Worm (Caenorhabditis elegans): ENCODE data around the gene ZK180.6.

Gene ZK180.6

ce11 chrIV:4538672-4539071 is 13.8 kb upstream of the ZK180.6 start:
- TF ChIP-seq F57A8.1 (GFP tag; optimal IDR thresholded peaks at IDR 0.05) (no peak), atf-7 (tag; optimal IDR thresholded peaks at IDR 0.05) (no peak), zfh-2 (GFP tag; conservative IDR thresholded peaks at IDR 0.05) (0 out of 2 replicates have a peak, but pooled peaks have one; percentile 27), akir-1 (GFP tag; optimal IDR thresholded peaks at IDR 0.05) (no peak), F10E7.11 (tag; optimal IDR thresholded peaks at IDR 0.05) (no peak), rcor-1 (GFP tag; IDR thresholded peaks at IDR 0.05) (0 out of 2 replicates have a peak, but pooled peaks have one; percentile 36), fkh-3 (tag; optimal IDR thresholded peaks at IDR 0.05) (no peak), nfya-1 (tag; optimal IDR thresholded peaks at IDR 0.05; ENCODE audit: borderline replicate concordance, insufficient read depth) (no peak), lir-1 (GFP tag; conservative IDR thresholded peaks at IDR 0.05) (no peak), aptf-3 (GFP tag; IDR thresholded peaks at IDR 0.05) (no peak), hmg-1.2 (GFP tag; IDR thresholded peaks at IDR 0.05) (peak; percentile 88), B0261.1 (tag; optimal IDR thresholded peaks at IDR 0.05) (peak; percentile 51), egrh-3 (GFP tag; IDR thresholded peaks at IDR 0.05) (no peak), D2030.7 (GFP tag; IDR thresholded peaks at IDR 0.05) (peak; percentile 50; the same call in 1 of the 2 replicates), snpc-4 (GFP tag; optimal IDR thresholded peaks at IDR 0.05) (peak; percentile 88), snpc-4 (tag; optimal IDR thresholded peaks at IDR 0.05) (peak; percentile 88 to 96 (median 92)), snpc-3.4 (tag; optimal IDR thresholded peaks at IDR 0.05) (peak; percentile 64), F52B5.7 (tag; optimal IDR thresholded peaks at IDR 0.05) (peak; percentile 22), ceh-58 (GFP tag; IDR thresholded peaks at IDR 0.05) (no peak), mcd-1 (GFP tag; IDR thresholded peaks at IDR 0.05) (peak; percentile 36; the same call in 1 of the 2 replicates), ztf-28 (GFP tag; IDR thresholded peaks at IDR 0.05) (0 out of 2 replicates have a peak, but pooled peaks have one; percentile 41), gei-17 (GFP tag; optimal IDR thresholded peaks at IDR 0.05) (no peak), zim-3 (tag; optimal IDR thresholded peaks at IDR 0.05) (no peak), dpff-1 (tag; optimal IDR thresholded peaks at IDR 0.05) (no peak), unc-130 (GFP tag; optimal IDR thresholded peaks at IDR 0.05) (no peak), madf-6 (GFP tag; IDR thresholded peaks at IDR 0.05) (peak; percentile 48), tbp1 (GFP tag; optimal IDR thresholded peaks at IDR 0.05) (peak; percentile 82), ztf-18 (tag; optimal IDR thresholded peaks at IDR 0.05) (peak; percentile 58), Y79H2A.3 (GFP tag; conservative IDR thresholded peaks at IDR 0.05) (no peak), tlf-1 (GFP tag; optimal IDR thresholded peaks at IDR 0.05) (no peak), dpl-1 (GFP tag; optimal IDR thresholded peaks at IDR 0.05) (no peak), ztf-6 (GFP tag; IDR thresholded peaks at IDR 0.05) (no peak), hsf-1 (GFP tag; IDR thresholded peaks at IDR 0.05) (no peak), mel-28 (tag; optimal IDR thresholded peaks at IDR 0.05; ENCODE audit: borderline replicate concordance) (no peak), ama-1 (optimal IDR thresholded peaks at IDR 0.05) (no peak), ama-1 (GFP tag; optimal IDR thresholded peaks at IDR 0.05) (peak in 1 of 2 experiments; percentile 40), rpc-1 (optimal IDR thresholded peaks at IDR 0.05) (peak; percentile 62), rpc-1 (tag; optimal IDR thresholded peaks at IDR 0.05) (peak; percentile 73), athp-1 (tag; optimal IDR thresholded peaks at IDR 0.05) (no peak), repo-1 (tag; optimal IDR thresholded peaks at IDR 0.05) (no peak), F23B12.7 (tag; optimal IDR thresholded peaks at IDR 0.05; ENCODE audit: insufficient read depth) (peak; percentile 7), lin-26 (GFP tag; IDR thresholded peaks at IDR 0.05) (peak; percentile 70; the same call in 1 of the 2 replicates), lin-54 (GFP tag; optimal IDR thresholded peaks at IDR 0.05) (peak; percentile 9), sea-2 (GFP tag; IDR thresholded peaks at IDR 0.05) (0 out of 2 replicates have a peak, but pooled peaks have one; percentile 55), C17E4.6 (GFP tag; IDR thresholded peaks at IDR 0.05) (no peak), pha-4 (tag; optimal IDR thresholded peaks at IDR 0.05) (no peak), nhr-80 (tag; optimal IDR thresholded peaks at IDR 0.05) (no peak), him-1 (tag; optimal IDR thresholded peaks at IDR 0.05) (peak; percentile 54), snpc-1.1 (tag; optimal IDR thresholded peaks at IDR 0.05; ENCODE audit: insufficient read depth) (peak; percentile 91), attf-5 (GFP tag; optimal IDR thresholded peaks at IDR 0.05) (no peak)

Measured in whole organism, young adult.